Fruit fly (Drosophila melanogaster) whole organism, embryonic: ENCODE data around the gene Nepl12.
"Not testable (repeated sequence)": the region's sequence is repeated elsewhere in the genome, so short reads cannot be mapped to it uniquely, and the experiment has no call there.

Experiments used
- BEAF-32 ChIP-seq: fragments of 200-800 bp; sonication (Bioruptor generic); optimal IDR thresholded peaks from 3 replicates; lab custom pipeline; 2017; ENCODE audit warnings: missing biosample characterization, missing genetic modification characterization, mild to moderate bottlenecking, moderate library complexity, missing genetic modification reagents
- CG10267 ChIP-seq: fragments of 200-800 bp; sonication (Bioruptor generic); optimal IDR thresholded peaks from 2 replicates; lab custom pipeline; 2018; ENCODE audit warnings: missing biosample characterization, mild to moderate bottlenecking, missing genetic modification characterization, moderate library complexity
- CG10462 ChIP-seq: fragments of 200-800 bp; sonication (Bioruptor generic); optimal IDR thresholded peaks from 2 replicates; lab custom pipeline; 2016; ENCODE audit warnings: missing biosample characterization, missing genetic modification characterization
- CG10959 ChIP-seq: fragments of 200-800 bp; sonication (Bioruptor generic); IDR thresholded peaks from 2 replicates; pipeline ENCODE4 v1.3.6; 2022; ENCODE audit warnings: missing biosample characterization, missing genetic modification characterization
- CG13287 ChIP-seq: fragments of 200-800 bp; sonication (Bioruptor generic); IDR thresholded peaks from 2 replicates; pipeline ENCODE4 v1.3.6; 2022; ENCODE audit warnings: missing biosample characterization, missing genetic modification characterization; ENCODE audit not compliant: partially characterized antibody
- CG14710 ChIP-seq: fragments of 200-800 bp; sonication (Bioruptor generic); optimal IDR thresholded peaks from 3 replicates; lab custom pipeline; 2019; ENCODE audit warnings: missing biosample characterization, mild to moderate bottlenecking, missing genetic modification characterization, moderate library complexity
- CG15479 ChIP-seq: fragments of 200-800 bp; sonication (Bioruptor generic); optimal IDR thresholded peaks from 3 replicates; lab custom pipeline; 2019; ENCODE audit warnings: missing biosample characterization, mild to moderate bottlenecking, missing genetic modification characterization, moderate library complexity
- CG15696 ChIP-seq: fragments of 200-800 bp; sonication (Bioruptor generic); optimal IDR thresholded peaks from 2 replicates; lab custom pipeline; 2019; ENCODE audit warnings: missing biosample characterization, mild to moderate bottlenecking, missing genetic modification characterization, moderate library complexity
- CG1603 ChIP-seq: fragments of 200-800 bp; sonication (Bioruptor generic); optimal IDR thresholded peaks from 2 replicates; lab custom pipeline; 2019; ENCODE audit warnings: missing biosample characterization, mild to moderate bottlenecking, missing genetic modification characterization, moderate library complexity
- CG17829 ChIP-seq: fragments of 200-800 bp; optimal IDR thresholded peaks from 2 replicates; lab custom pipeline; 2019; ENCODE audit warnings: missing biosample characterization, mild to moderate bottlenecking, missing genetic modification characterization, moderate library complexity
- CG43689 ChIP-seq: fragments of 200-800 bp; sonication (Bioruptor generic); IDR thresholded peaks from 2 replicates; pipeline ENCODE4 v1.3.6; 2022; ENCODE audit warnings: missing biosample characterization, missing genetic modification characterization
- CG7372 ChIP-seq: fragments of 200-800 bp; sonication (Bioruptor generic); IDR thresholded peaks from 2 replicates; pipeline ENCODE4 v1.3.6; 2022; ENCODE audit warnings: missing biosample characterization, missing genetic modification characterization
- Deaf1 ChIP-seq: fragments of 200-800 bp; optimal IDR thresholded peaks from 3 replicates; lab custom pipeline; 2019; ENCODE audit warnings: missing biosample characterization, mild to moderate bottlenecking, missing genetic modification characterization, moderate library complexity
- Hr78 ChIP-seq, 2 experiments: fragments of 200-800 bp in 1 of 2; fragments of >200 bp in 1 of 2; sonication (Bioruptor generic) in 1 of 2; optimal IDR thresholded peaks; 2 replicates each; lab custom pipeline; 2017 to 2019; ENCODE audit warnings: missing biosample characterization in 2 of 2, missing genetic modification characterization in 2 of 2, mild to moderate bottlenecking in 1 of 2, moderate library complexity in 1 of 2
- Stat92E ChIP-seq, 3 experiments: fragments of >200 bp in 2 of 3; fragments of 200-800 bp in 1 of 3; sonication (Bioruptor generic) in 1 of 3; optimal IDR thresholded peaks; 2 replicates each; lab custom pipeline; 2017 to 2019; ENCODE audit warnings: missing biosample characterization in 3 of 3, missing genetic modification characterization in 3 of 3, mild to moderate bottlenecking in 1 of 3, moderate library complexity in 1 of 3
- Xrp1 ChIP-seq: fragments of 200-800 bp; sonication (Bioruptor generic); IDR thresholded peaks from 2 replicates; pipeline ENCODE4 v1.3.6; 2022; ENCODE audit warnings: missing biosample characterization, missing genetic modification characterization
- YL-1 ChIP-seq: fragments of 200-800 bp; sonication (Bioruptor generic); optimal IDR thresholded peaks from 3 replicates; lab custom pipeline; 2017; ENCODE audit warnings: missing biosample characterization, mild to moderate bottlenecking, missing genetic modification characterization
- br ChIP-seq: fragments of >200 bp; optimal IDR thresholded peaks from 2 replicates; lab custom pipeline; 2017
- ems ChIP-seq: fragments of 200-800 bp; sonication (Bioruptor generic); optimal IDR thresholded peaks from 3 replicates; lab custom pipeline; 2016; ENCODE audit warnings: missing biosample characterization, missing genetic modification characterization
- gcm ChIP-seq: fragments of 200-800 bp; sonication (Bioruptor generic); optimal IDR thresholded peaks from 2 replicates; lab custom pipeline; 2019; ENCODE audit warnings: missing biosample characterization, mild to moderate bottlenecking, missing genetic modification characterization, moderate library complexity
- org-1 ChIP-seq: fragments of 200-800 bp; sonication (Bioruptor generic); optimal IDR thresholded peaks from 2 replicates; lab custom pipeline; 2017; ENCODE audit warnings: missing biosample characterization, missing genetic modification characterization
- pzg ChIP-seq: fragments of 200-800 bp; sonication (Bioruptor generic); optimal IDR thresholded peaks from 3 replicates; lab custom pipeline; 2018; ENCODE audit warnings: missing biosample characterization, mild to moderate bottlenecking, missing genetic modification characterization, moderate library complexity
- schlank ChIP-seq: fragments of 200-800 bp; sonication (Bioruptor generic); optimal IDR thresholded peaks from 2 replicates; lab custom pipeline; 2018; ENCODE audit warnings: missing biosample characterization, mild to moderate bottlenecking, missing genetic modification characterization
- sens ChIP-seq: fragments of 200-800 bp; sonication (Bioruptor generic); peaks from one replicate; lab custom pipeline; 2016; ENCODE audit warnings: missing biosample characterization, missing genetic modification characterization
- sisA ChIP-seq: fragments of 200-800 bp; sonication (Bioruptor generic); IDR thresholded peaks from 2 replicates; pipeline ENCODE4 v1.3.6; 2022; ENCODE audit warnings: missing biosample characterization, missing genetic modification characterization
- tll ChIP-seq, 2 experiments: fragments of 200-800 bp in 1 of 2; fragments of >200 bp in 1 of 2; sonication (Bioruptor generic) in 1 of 2; optimal IDR thresholded peaks; 2 replicates each; lab custom pipeline; 2017 to 2019; ENCODE audit warnings: missing biosample characterization in 2 of 2, missing genetic modification characterization in 2 of 2, mild to moderate bottlenecking in 1 of 2, moderate library complexity in 1 of 2
- tup ChIP-seq: fragments of 200-800 bp; sonication (Bioruptor generic); optimal IDR thresholded peaks from 2 replicates; lab custom pipeline; 2016; ENCODE audit warnings: missing biosample characterization, mild to moderate bottlenecking, missing genetic modification characterization, moderate library complexity
- tx ChIP-seq: fragments of 200-800 bp; sonication (Bioruptor generic); optimal IDR thresholded peaks from 2 replicates; lab custom pipeline; 2016; ENCODE audit warnings: missing biosample characterization, missing genetic modification characterization
- unc-4 ChIP-seq: fragments of 200-800 bp; sonication (Bioruptor generic); IDR thresholded peaks from 2 replicates; pipeline ENCODE4 v1.3.6; 2022; ENCODE audit warnings: missing biosample characterization, missing genetic modification characterization; ENCODE audit not compliant: partially characterized antibody
- wor ChIP-seq: fragments of 200-800 bp; sonication (Bioruptor generic); IDR thresholded peaks from 2 replicates; pipeline ENCODE4 v1.3.6; 2022; ENCODE audit warnings: missing biosample characterization, missing genetic modification characterization

Gene Nepl12

dm6 chr3R:9679746-9680145, 4.4 kb downstream of the Nepl12 start, which contains the start of gene nmdyn-D7 (continued):
- peak; percentile 26 for TF ChIP-seq CG1603
- no peak for TF ChIP-seq Stat92E (GFP tag; optimal IDR thresholded peaks at IDR 0.05; lab: Kevin White, UChicago)
- no peak for TF ChIP-seq CG15696 (tag; lab: Kevin White, UChicago)
- no peak for TF ChIP-seq unc-4 (GFP tag; lab: Robert Waterston, UW)
- no peak for TF ChIP-seq ems (GFP tag; lab: Kevin White, UChicago)
- TF ChIP-seq CG10267 (tag; lab: Kevin White, UChicago) = peak; percentile 22
- TF ChIP-seq CG10959 (GFP tag; lab: Robert Waterston, UW) = no peak
- peak; percentile 38 for TF ChIP-seq CG14710 (tag; lab: Kevin White, UChicago)
- TF ChIP-seq tup (GFP tag; lab: Kevin White, UChicago) = no peak
- peak; percentile 44 for TF ChIP-seq pzg (GFP tag; lab: Kevin White, UChicago)
- peak; percentile 2 for TF ChIP-seq BEAF-32 (GFP tag; lab: Kevin White, UChicago)
- peak; percentile 50 for TF ChIP-seq YL-1 (GFP tag; lab: Kevin White, UChicago)
- TF ChIP-seq CG13287 (GFP tag; lab: Robert Waterston, UW) = peak; percentile 24; the same call in 1 of the 2 replicates

dm6 chr3R:9683064-9683682, 7.8 kb downstream of the Nepl12 start:
- TF ChIP-seq wor = no peak
- no peak for TF ChIP-seq sens (GFP tag; lab: Kevin White, UChicago)
- no peak for TF ChIP-seq CG43689
- peak; percentile 56 for TF ChIP-seq CG15479 (GFP tag; lab: Kevin White, UChicago)
- no peak for TF ChIP-seq Xrp1
- TF ChIP-seq CG17829 (tag; lab: Kevin White, UChicago) = no peak
- no peak for TF ChIP-seq br (lab: Kevin White, UChicago)

dm6 chr3R:9684125-9684524, 8.8 kb downstream of the Nepl12 start, which contains the start of gene CG9444:
Gene CG9444, minus strand, starts transcription at chr3R:9684264.
- peak; percentile 42 for TF ChIP-seq Deaf1
- TF ChIP-seq Hr78 (GFP tag; optimal IDR thresholded peaks at IDR 0.05; lab: Kevin White, UChicago) = peak in 1 of 2 experiments; percentile 50
- no peak for TF ChIP-seq schlank (tag; lab: Kevin White, UChicago)
- no peak for TF ChIP-seq sisA
- TF ChIP-seq tll (GFP tag; optimal IDR thresholded peaks at IDR 0.05; lab: Kevin White, UChicago) = no peak
- TF ChIP-seq CG15479 (GFP tag; lab: Kevin White, UChicago) = peak; percentile 66

- TF ChIP-seq gcm (GFP tag; lab: Kevin White, UChicago); CG7372 (GFP tag; lab: Robert Waterston, UW); tx (GFP tag; lab: Kevin White, UChicago): not testable (repeated sequence)
These were observed 10.1 kb downstream of the Nepl12 start, which contains the start of the genes eca and CG18542 for dm6 chr3R:9685376-9685775. Gene eca, minus strand, starts transcription at chr3R:9685476. Gene CG18542, plus strand, starts transcription at chr3R:9685760.

dm6 chr3R:9692675-9693129, 17.4 kb downstream of the Nepl12 start, which contains the start of the genes Unc-115b, p24-2 and CG32939:
Gene Unc-115b, minus strand, starts transcription at chr3R:9692775.
Gene p24-2, minus strand, starts transcription at chr3R:9692794.
Gene CG32939, plus strand, starts transcription at chr3R:9693079.
- TF ChIP-seq CG10462; org-1 (GFP tag; lab: Kevin White, UChicago); sens (GFP tag; lab: Kevin White, UChicago): not testable (repeated sequence)
